Worm (Caenorhabditis elegans): ENCODE results near the gene acl-2.

DNA sequence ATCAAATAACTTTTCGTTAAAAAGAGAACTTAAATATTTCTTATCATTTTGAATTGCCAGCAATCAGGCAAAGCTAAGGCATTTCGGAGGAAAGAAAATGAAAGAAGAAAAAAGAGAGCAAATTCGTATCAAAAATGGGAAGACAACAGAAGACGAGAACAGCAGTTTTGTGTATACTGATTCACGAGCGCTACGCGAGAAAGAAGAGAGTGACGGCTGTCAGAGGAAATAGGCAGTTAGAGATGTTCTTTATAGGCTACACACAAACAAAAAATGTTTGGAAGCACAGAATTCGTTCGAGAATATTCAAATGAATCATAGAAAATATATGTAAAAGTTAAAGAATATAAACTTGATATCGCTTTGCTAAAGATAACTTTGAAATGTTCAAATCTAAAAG lies 46.1 kb downstream of the acl-2 start:
- no peak for TF ChIP-seq R02D3.7 (tag; optimal IDR thresholded peaks at IDR 0.05)
- TF ChIP-seq unc-62 (GFP tag; optimal IDR thresholded peaks at IDR 0.05): no peak
- TF ChIP-seq ztf-4 (tag; optimal IDR thresholded peaks at IDR 0.05): no peak
- peak; percentile 29 for TF ChIP-seq ama-1 (optimal IDR thresholded peaks at IDR 0.05)
- no peak for TF ChIP-seq alr-1 (tag; optimal IDR thresholded peaks at IDR 0.05)
- TF ChIP-seq nhr-129 (tag; optimal IDR thresholded peaks at IDR 0.05): no peak
- no peak for TF ChIP-seq lin-13 (GFP tag; optimal IDR thresholded peaks at IDR 0.05)
- TF ChIP-seq lsy-2 (tag; optimal IDR thresholded peaks at IDR 0.05): no peak

All from whole organism, L2 larva.